Worm (Caenorhabditis elegans): ENCODE data around the gene arle-14.
A peak's percentile ranks its signal among the peaks of the same experiment; 100 is the strongest.

arle-14 gene

DNA sequence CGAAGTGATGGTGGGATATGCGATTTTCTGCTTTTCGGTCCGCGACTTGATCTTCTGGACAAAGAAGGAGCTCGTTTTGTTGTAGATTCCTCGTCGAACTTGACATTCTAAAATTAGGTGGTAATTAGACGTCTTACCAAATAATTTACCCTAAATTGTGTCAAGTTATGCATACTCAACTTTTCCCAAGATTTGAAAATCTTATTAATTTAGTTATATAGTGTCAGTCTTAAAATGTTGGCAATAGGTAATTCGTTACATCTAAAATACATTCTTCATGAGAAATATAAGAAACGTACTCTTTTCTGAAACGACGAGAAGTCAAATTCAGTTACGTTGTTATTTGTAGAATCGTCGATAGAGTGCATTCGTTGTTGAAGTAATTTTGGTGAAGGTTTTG, 14.8 kb downstream of the arle-14 start:
- no peak for TF ChIP-seq scrt-1 (GFP tag; IDR thresholded peaks at IDR 0.05)
- no peak for TF ChIP-seq aly-1 (tag; optimal IDR thresholded peaks at IDR 0.05)
- no peak for TF ChIP-seq flt-1 (GFP tag; IDR thresholded peaks at IDR 0.05)
- TF ChIP-seq hmg-4 (GFP tag; optimal IDR thresholded peaks at IDR 0.05) = no peak
- no peak for TF ChIP-seq pes-1 (GFP tag; IDR thresholded peaks at IDR 0.05)
- no peak for TF ChIP-seq tbx-37 (GFP tag; conservative IDR thresholded peaks at IDR 0.05)
- TF ChIP-seq sea-1 (GFP tag; conservative IDR thresholded peaks at IDR 0.05) = no peak
- no peak for TF ChIP-seq B0310.2 (tag; optimal IDR thresholded peaks at IDR 0.05)
- TF ChIP-seq ceh-36 (tag; optimal IDR thresholded peaks at IDR 0.05) = no peak
- no peak for TF ChIP-seq tra-4 (tag; optimal IDR thresholded peaks at IDR 0.05)
- no peak for TF ChIP-seq F13C5.2 (tag; optimal IDR thresholded peaks at IDR 0.05)

DNA sequence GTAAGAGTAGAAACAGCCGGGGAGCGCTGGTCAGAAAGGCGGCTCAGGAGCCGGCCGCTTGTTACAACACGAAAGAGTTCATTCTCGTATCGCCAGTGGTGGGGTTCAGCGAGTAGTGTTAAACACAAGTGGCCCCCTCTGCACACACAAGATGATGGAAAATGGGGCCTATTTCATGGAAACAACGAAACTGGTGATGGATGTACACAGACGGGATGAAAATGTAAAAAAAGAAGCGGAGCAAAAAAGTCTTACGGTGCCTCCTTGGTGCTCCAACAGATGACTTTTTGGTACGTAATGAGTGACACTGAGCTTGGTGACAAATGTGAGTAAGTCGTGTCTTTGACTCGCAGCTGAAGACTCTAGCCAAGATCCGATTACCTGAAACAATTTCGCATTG, 15.3 kb downstream of the arle-14 start:
- TF ChIP-seq F13C5.2 (tag; optimal IDR thresholded peaks at IDR 0.05) (no peak), tbx-37 (GFP tag; conservative IDR thresholded peaks at IDR 0.05) (no peak), scrt-1 (GFP tag; IDR thresholded peaks at IDR 0.05) (no peak), flt-1 (GFP tag; IDR thresholded peaks at IDR 0.05) (no peak), hmg-4 (GFP tag; optimal IDR thresholded peaks at IDR 0.05) (no peak), B0310.2 (tag; optimal IDR thresholded peaks at IDR 0.05) (no peak), ceh-36 (tag; optimal IDR thresholded peaks at IDR 0.05) (no peak), pes-1 (GFP tag; IDR thresholded peaks at IDR 0.05) (no peak), hmbx-1 (tag; optimal IDR thresholded peaks at IDR 0.05) (no peak), ceh-13 (GFP tag; optimal IDR thresholded peaks at IDR 0.05) (no peak), ets-7 (tag; optimal IDR thresholded peaks at IDR 0.05) (no peak), aly-1 (tag; optimal IDR thresholded peaks at IDR 0.05) (no peak), sea-1 (GFP tag; conservative IDR thresholded peaks at IDR 0.05) (no peak), tbx-11 (GFP tag; IDR thresholded peaks at IDR 0.05) (no peak), tra-4 (tag; optimal IDR thresholded peaks at IDR 0.05) (no peak), ama-1 (optimal IDR thresholded peaks at IDR 0.05) (no peak), hnd-1 (tag; optimal IDR thresholded peaks at IDR 0.05) (no peak)

DNA sequence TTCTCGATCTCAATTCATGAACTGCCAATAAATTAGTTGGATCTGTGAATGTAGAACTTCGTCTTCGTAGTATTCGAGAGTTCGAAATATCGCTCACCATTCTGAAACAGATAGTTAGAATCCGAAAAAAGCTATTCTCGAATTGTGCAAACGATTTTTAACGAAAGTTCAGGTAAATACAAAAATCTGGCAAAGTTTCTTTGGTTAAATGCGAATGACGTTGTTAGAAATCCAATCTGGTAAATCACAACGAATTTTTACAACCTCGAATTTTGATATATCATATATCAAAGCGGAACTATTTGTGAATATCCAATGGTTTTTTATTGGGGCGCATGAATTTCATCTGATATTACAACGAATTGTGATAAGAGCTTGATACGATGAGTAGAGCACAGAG, 16.5 kb downstream of the arle-14 start, which contains the start of gene hpo-28:
Gene hpo-28, minus strand, starts transcription at position 101 of the 400 bp plus-strand sequence.
- no peak for TF ChIP-seq ets-7 (tag; optimal IDR thresholded peaks at IDR 0.05)
- no peak for TF ChIP-seq flt-1 (GFP tag; IDR thresholded peaks at IDR 0.05)
- no peak for TF ChIP-seq ceh-36 (tag; optimal IDR thresholded peaks at IDR 0.05)
- TF ChIP-seq F13C5.2 (tag; optimal IDR thresholded peaks at IDR 0.05) = no peak
- no peak for TF ChIP-seq aly-1 (tag; optimal IDR thresholded peaks at IDR 0.05)
- TF ChIP-seq hmbx-1 (tag; optimal IDR thresholded peaks at IDR 0.05) = no peak
- no peak for TF ChIP-seq hmg-4 (GFP tag; optimal IDR thresholded peaks at IDR 0.05)
- no peak for TF ChIP-seq tbx-37 (GFP tag; conservative IDR thresholded peaks at IDR 0.05)
- no peak for TF ChIP-seq B0310.2 (tag; optimal IDR thresholded peaks at IDR 0.05)

DNA sequence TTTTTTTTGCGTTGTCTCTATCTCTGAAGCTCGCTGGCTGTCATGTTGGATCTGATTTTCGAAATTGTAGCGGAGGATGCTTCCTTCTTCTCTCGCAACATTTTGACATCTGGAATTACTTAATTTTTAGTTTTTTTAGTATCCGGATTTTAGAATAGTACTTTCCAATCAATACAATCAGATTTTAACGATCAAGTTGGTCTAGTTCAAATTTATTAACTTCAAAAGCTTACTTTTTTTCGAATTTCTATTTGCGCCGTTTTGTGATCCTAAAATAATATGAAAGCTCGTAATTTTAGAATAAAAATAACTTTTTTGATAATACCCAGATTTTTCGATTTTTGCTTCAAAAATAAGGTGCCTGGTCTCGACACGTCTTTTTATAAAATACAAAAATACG, 17.3 kb downstream of the arle-14 start, which contains the start of gene B0336.12:
Gene B0336.12, minus strand, starts transcription at position 101 of the 400 bp plus-strand sequence.
- no peak for TF ChIP-seq F13C5.2 (tag; optimal IDR thresholded peaks at IDR 0.05)
- TF ChIP-seq tbx-11 (GFP tag; IDR thresholded peaks at IDR 0.05) = no peak
- TF ChIP-seq tra-4 (tag; optimal IDR thresholded peaks at IDR 0.05) = no peak
- no peak for TF ChIP-seq sea-1 (GFP tag; conservative IDR thresholded peaks at IDR 0.05)
- TF ChIP-seq aly-1 (tag; optimal IDR thresholded peaks at IDR 0.05) = no peak
- no peak for TF ChIP-seq ceh-13 (GFP tag; optimal IDR thresholded peaks at IDR 0.05)
- TF ChIP-seq hmg-4 (GFP tag; optimal IDR thresholded peaks at IDR 0.05) = no peak
- no peak for TF ChIP-seq scrt-1 (GFP tag; IDR thresholded peaks at IDR 0.05)
- TF ChIP-seq flt-1 (GFP tag; IDR thresholded peaks at IDR 0.05) = no peak
- TF ChIP-seq ama-1 (optimal IDR thresholded peaks at IDR 0.05) = no peak
- TF ChIP-seq ceh-36 (tag; optimal IDR thresholded peaks at IDR 0.05) = no peak
- TF ChIP-seq pes-1 (GFP tag; IDR thresholded peaks at IDR 0.05) = no peak
- TF ChIP-seq ets-7 (tag; optimal IDR thresholded peaks at IDR 0.05) = no peak
- no peak for TF ChIP-seq hmbx-1 (tag; optimal IDR thresholded peaks at IDR 0.05)
- no peak for TF ChIP-seq tbx-37 (GFP tag; conservative IDR thresholded peaks at IDR 0.05)
- no peak for TF ChIP-seq B0310.2 (tag; optimal IDR thresholded peaks at IDR 0.05)
- TF ChIP-seq hnd-1 (tag; optimal IDR thresholded peaks at IDR 0.05) = no peak

DNA sequence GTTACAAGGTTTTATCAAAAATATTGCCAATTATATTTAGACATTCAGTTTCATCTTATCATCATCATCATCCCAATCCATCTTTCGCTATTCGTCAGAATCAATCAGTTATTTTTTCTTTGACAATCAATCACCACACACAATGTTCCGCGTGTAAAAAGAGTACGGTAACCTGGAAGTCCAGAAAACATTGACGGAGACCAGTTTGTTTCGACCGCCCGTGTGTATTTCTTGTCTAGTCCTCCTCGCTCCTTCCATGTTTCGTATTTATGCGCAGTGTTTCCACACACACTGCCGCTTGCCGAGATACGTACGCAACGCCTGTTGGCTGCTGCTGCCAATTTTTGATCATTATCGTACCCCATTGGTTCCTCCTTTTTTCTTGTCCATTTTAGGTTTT, 18.0 kb downstream of the arle-14 start:
- TF ChIP-seq sea-1 (GFP tag; conservative IDR thresholded peaks at IDR 0.05) (0 out of 2 replicates have a peak, but pooled peaks have one; percentile 26), B0310.2 (tag; optimal IDR thresholded peaks at IDR 0.05) (no peak), hnd-1 (tag; optimal IDR thresholded peaks at IDR 0.05) (no peak), F13C5.2 (tag; optimal IDR thresholded peaks at IDR 0.05) (no peak), hmg-4 (GFP tag; optimal IDR thresholded peaks at IDR 0.05) (no peak), ceh-13 (GFP tag; optimal IDR thresholded peaks at IDR 0.05) (no peak), hmbx-1 (tag; optimal IDR thresholded peaks at IDR 0.05) (no peak), flt-1 (GFP tag; IDR thresholded peaks at IDR 0.05) (no peak), ama-1 (optimal IDR thresholded peaks at IDR 0.05) (no peak), tra-4 (tag; optimal IDR thresholded peaks at IDR 0.05) (no peak), tbx-11 (GFP tag; IDR thresholded peaks at IDR 0.05) (no peak), ets-7 (tag; optimal IDR thresholded peaks at IDR 0.05) (no peak), pes-1 (GFP tag; IDR thresholded peaks at IDR 0.05) (no peak), aly-1 (tag; optimal IDR thresholded peaks at IDR 0.05) (peak; percentile 3), scrt-1 (GFP tag; IDR thresholded peaks at IDR 0.05) (no peak)

DNA sequence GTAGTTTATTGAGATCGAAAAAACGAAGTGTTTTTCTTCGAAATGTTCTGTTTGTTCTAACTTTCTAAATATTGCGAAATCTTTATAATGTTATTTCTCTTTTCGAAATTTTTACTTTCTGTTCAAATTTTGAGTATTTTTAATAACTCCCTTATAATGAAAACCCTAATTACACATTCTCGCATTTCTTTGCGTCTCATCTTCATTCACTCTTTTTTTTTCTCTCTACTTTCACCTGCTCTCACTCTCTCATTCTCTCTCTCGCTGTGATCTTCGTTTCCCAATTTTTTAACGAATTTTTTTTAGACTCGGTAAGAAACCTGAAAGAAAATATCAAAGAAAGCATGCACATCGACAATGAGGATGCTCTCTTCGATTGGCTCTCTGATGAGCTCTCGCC, 18.5 kb downstream of the arle-14 start, which contains the start of gene rbm-26:
Gene rbm-26, plus strand, starts transcription at position 301 of the 400 bp plus-strand sequence.
- TF ChIP-seq scrt-1 (GFP tag; IDR thresholded peaks at IDR 0.05) (no peak), F13C5.2 (tag; optimal IDR thresholded peaks at IDR 0.05) (no peak), aly-1 (tag; optimal IDR thresholded peaks at IDR 0.05) (no peak), ceh-13 (GFP tag; optimal IDR thresholded peaks at IDR 0.05) (no peak), hnd-1 (tag; optimal IDR thresholded peaks at IDR 0.05) (no peak), pes-1 (GFP tag; IDR thresholded peaks at IDR 0.05) (no peak), hmbx-1 (tag; optimal IDR thresholded peaks at IDR 0.05) (no peak)

DNA sequence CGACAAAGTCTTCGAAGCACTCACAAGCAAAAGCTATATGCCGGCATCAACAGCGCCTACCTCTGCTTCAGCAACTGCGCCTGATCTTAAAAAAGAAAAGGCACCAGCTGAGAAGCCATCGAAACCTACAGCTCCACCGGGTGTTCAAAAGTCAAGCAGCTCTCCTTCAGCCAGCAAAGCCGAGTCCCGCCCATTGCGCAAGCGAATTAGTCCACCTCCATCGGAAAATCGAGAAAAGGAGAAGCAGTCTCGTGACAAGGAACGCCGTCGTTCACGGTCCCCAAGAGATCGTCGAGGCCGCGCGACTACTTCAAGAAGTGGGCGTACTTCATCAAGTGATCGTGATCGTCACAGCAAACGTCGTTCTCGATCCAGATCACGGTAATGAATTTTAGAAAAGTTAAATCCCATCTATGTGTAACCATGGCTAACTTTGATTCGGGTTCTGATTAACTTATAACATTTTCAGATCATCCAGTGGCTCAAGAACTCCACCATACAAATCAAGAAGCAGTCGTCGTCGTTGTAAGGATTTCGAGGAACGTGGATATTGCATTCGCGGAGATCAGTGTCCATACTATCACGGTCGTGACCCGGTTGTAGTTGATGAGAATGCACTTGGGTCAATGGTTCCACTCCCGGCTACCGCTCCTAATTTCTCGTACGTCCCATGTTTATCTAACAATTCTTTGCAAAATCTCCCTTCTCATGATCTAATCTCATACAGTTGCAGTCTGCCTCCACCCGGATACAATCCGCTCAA, 19.4 kb downstream of the arle-14 start:
- TF ChIP-seq pes-1 (GFP tag; IDR thresholded peaks at IDR 0.05) = no peak
- TF ChIP-seq tra-4 (tag; optimal IDR thresholded peaks at IDR 0.05) = no peak
- TF ChIP-seq ceh-13 (GFP tag; optimal IDR thresholded peaks at IDR 0.05) = no peak
- TF ChIP-seq sea-1 (GFP tag; conservative IDR thresholded peaks at IDR 0.05) = no peak
- TF ChIP-seq B0310.2 (tag; optimal IDR thresholded peaks at IDR 0.05) = no peak
- no peak for TF ChIP-seq ets-7 (tag; optimal IDR thresholded peaks at IDR 0.05)
- TF ChIP-seq tbx-11 (GFP tag; IDR thresholded peaks at IDR 0.05) = no peak
- no peak for TF ChIP-seq scrt-1 (GFP tag; IDR thresholded peaks at IDR 0.05)
- no peak for TF ChIP-seq F13C5.2 (tag; optimal IDR thresholded peaks at IDR 0.05)

All from whole organism, early embryonic.